Worm (Caenorhabditis elegans) whole organism, early embryonic: ENCODE measurements around the gene Y7A5A.1.

Experiments
- B0310.2 ChIP-seq: sonication (generic microtip); optimal IDR thresholded peaks from 2 replicates; lab custom pipeline; 2016; ENCODE audit warnings: mild to moderate bottlenecking, missing genetic modification characterization, missing compliant biosample characterization
- ama-1 ChIP-seq: fragments of 150-350 bp; optimal IDR thresholded peaks from 2 replicates; lab custom pipeline; 2014
- ceh-13 ChIP-seq: fragments of 200-800 bp; sonication (Bioruptor generic); optimal IDR thresholded peaks from 2 replicates; lab custom pipeline; 2018; ENCODE audit warnings: mild to moderate bottlenecking, missing genetic modification characterization, missing compliant biosample characterization
- pes-1 ChIP-seq: fragments of 200-800 bp; sonication (Bioruptor generic); IDR thresholded peaks from 2 replicates; pipeline ENCODE4 v1.3.6; 2022; ENCODE audit warnings: missing genetic modification reagents, missing genetic modification characterization, missing compliant biosample characterization
- tbx-37 ChIP-seq: fragments of 200-800 bp; sonication (Bioruptor generic); conservative IDR thresholded peaks from 2 replicates; pipeline ENCODE4 v1.3.6; 2022; ENCODE audit warnings: missing genetic modification reagents, missing genetic modification characterization, missing compliant biosample characterization

ce11 chrX:15782027-15782426, 10.7 kb upstream of the Y7A5A.1 start, which contains the start of gene Y7A5A.24:
- TF ChIP-seq pes-1 (GFP tag; lab: Robert Waterston, UW) (no peak), ceh-13 (GFP tag; lab: Kevin White, UChicago) (no peak), ama-1 (lab: Kevin White, UChicago) (no peak), B0310.2 (tag; lab: Kevin White, UChicago) (no peak), tbx-37 (GFP tag; lab: Robert Waterston, UW) (no peak)
